Worm (Caenorhabditis elegans) whole organism, L1 larva: ENCODE results near the gene fahd-1.

Source experiments
- C04F5.9 ChIP-seq: sonication (generic microtip); optimal IDR thresholded peaks from 2 replicates; lab custom pipeline; 2016; ENCODE audit warnings: missing genetic modification characterization, missing compliant biosample characterization
- C34B4.2 ChIP-seq: sonication (generic microtip); optimal IDR thresholded peaks from 2 replicates; lab custom pipeline; 2017; ENCODE audit warnings: mild to moderate bottlenecking, missing genetic modification characterization, missing compliant biosample characterization
- F16B12.6 ChIP-seq: fragments of 150-350 bp; optimal IDR thresholded peaks from 2 replicates; lab custom pipeline; 2014; ENCODE audit warnings: missing biosample characterization, missing genetic modification characterization
- alr-1 ChIP-seq: fragments of 200-800 bp; sonication (Bioruptor generic); optimal IDR thresholded peaks from 2 replicates; lab custom pipeline; 2018; ENCODE audit warnings: borderline replicate concordance, mild to moderate bottlenecking, missing genetic modification characterization, missing compliant biosample characterization
- aly-2 ChIP-seq: fragments of 150-350 bp; optimal IDR thresholded peaks from 2 replicates; lab custom pipeline; 2014; ENCODE audit warnings: missing biosample characterization, missing genetic modification characterization
- ama-1 ChIP-seq: fragments of 150-350 bp; optimal IDR thresholded peaks from 2 replicates; lab custom pipeline; 2014
- blmp-1 ChIP-seq: fragments of 150-350 bp; optimal IDR thresholded peaks from 2 replicates; lab custom pipeline; 2014; ENCODE audit warnings: missing biosample characterization, missing genetic modification characterization
- ceh-63 ChIP-seq: fragments of 200-800 bp; sonication (Bioruptor generic); optimal IDR thresholded peaks from 2 replicates; lab custom pipeline; 2018; ENCODE audit warnings: mild to moderate bottlenecking, missing genetic modification characterization, missing compliant biosample characterization
- ceh-8 ChIP-seq: fragments of 200-800 bp; sonication (Bioruptor generic); optimal IDR thresholded peaks from 2 replicates; lab custom pipeline; 2018; ENCODE audit warnings: mild to moderate bottlenecking, missing genetic modification characterization, moderate library complexity, missing compliant biosample characterization
- ceh-88 ChIP-seq: fragments of 200-800 bp; sonication (Bioruptor generic); IDR thresholded peaks from 2 replicates; pipeline ENCODE4 v1.3.6; 2022; ENCODE audit warnings: missing genetic modification characterization, missing compliant biosample characterization
- ceh-90 ChIP-seq: sonication (generic microtip); optimal IDR thresholded peaks from 2 replicates; lab custom pipeline; 2016; ENCODE audit warnings: missing genetic modification characterization, missing compliant biosample characterization
- ces-1 ChIP-seq: fragments of 150-350 bp; optimal IDR thresholded peaks from 2 replicates; lab custom pipeline; 2014; ENCODE audit warnings: missing biosample characterization, missing genetic modification reagents, missing genetic modification characterization
- egl-13 ChIP-seq: sonication (generic microtip); optimal IDR thresholded peaks from 2 replicates; lab custom pipeline; 2016; ENCODE audit warnings: missing genotype, missing genetic modification reagents, missing genetic modification characterization, missing compliant biosample characterization
- elt-2 ChIP-seq: sonication (generic microtip); optimal IDR thresholded peaks from 2 replicates; lab custom pipeline; 2016; ENCODE audit warnings: missing genetic modification characterization, mild to moderate bottlenecking, inconsistent platforms, missing compliant biosample characterization, missing genetic modification reagents
- ets-5 ChIP-seq: fragments of 200-800 bp; sonication (Bioruptor generic); IDR thresholded peaks from 2 replicates; pipeline ENCODE4 v1.3.6; 2022; ENCODE audit warnings: missing genetic modification characterization, missing compliant biosample characterization
- fkh-4 ChIP-seq: sonication (generic microtip); optimal IDR thresholded peaks from 2 replicates; lab custom pipeline; 2016; ENCODE audit warnings: missing compliant biosample characterization, missing genetic modification characterization, borderline replicate concordance
- fos-1 ChIP-seq: fragments of 150-350 bp; optimal IDR thresholded peaks from 2 replicates; lab custom pipeline; 2014; ENCODE audit warnings: missing biosample characterization, missing genetic modification characterization
- grh-1 ChIP-seq: fragments of 200-800 bp; sonication (Bioruptor generic); IDR thresholded peaks from 2 replicates; pipeline ENCODE4 v1.3.6; 2022; ENCODE audit warnings: missing genetic modification reagents, missing genetic modification characterization, missing compliant biosample characterization
- hlh-4 ChIP-seq: sonication (generic microtip); optimal IDR thresholded peaks from 2 replicates; lab custom pipeline; 2016; ENCODE audit warnings: mild to moderate bottlenecking, missing genetic modification characterization, missing compliant biosample characterization
- hpl-2 ChIP-seq: fragments of 150-350 bp; optimal IDR thresholded peaks from 2 replicates; lab custom pipeline; 2014; ENCODE audit warnings: missing biosample characterization, missing genetic modification reagents, missing genetic modification characterization
- irx-1 ChIP-seq: sonication (generic microtip); optimal IDR thresholded peaks from 2 replicates; lab custom pipeline; 2016; ENCODE audit warnings: missing genetic modification characterization, missing compliant biosample characterization
- jun-1 ChIP-seq: fragments of 150-350 bp; optimal IDR thresholded peaks from 2 replicates; lab custom pipeline; 2014; ENCODE audit warnings: missing biosample characterization, missing genetic modification reagents, missing genetic modification characterization
- lin-13 ChIP-seq: fragments of 150-350 bp; optimal IDR thresholded peaks from 2 replicates; lab custom pipeline; 2014; ENCODE audit warnings: missing biosample characterization, missing genetic modification reagents, missing genetic modification characterization
- lin-14 ChIP-seq: fragments of 200-800 bp; sonication (Bioruptor generic); optimal IDR thresholded peaks from 2 replicates; lab custom pipeline; 2018; ENCODE audit warnings: mild to moderate bottlenecking, missing genetic modification characterization, moderate library complexity, missing compliant biosample characterization
- lin-15B ChIP-seq: fragments of 150-350 bp; sonication (generic microtip); optimal IDR thresholded peaks from 3 replicates; lab custom pipeline; 2014; ENCODE audit warnings: missing biosample characterization, missing genetic modification characterization
- lin-35 ChIP-seq, 2 experiments: fragments of 150-350 bp; optimal IDR thresholded peaks; 2 replicates each; lab custom pipeline; 2014; ENCODE audit warnings: missing biosample characterization in 2 of 2, missing genetic modification characterization in 2 of 2, missing genetic modification reagents in 2 of 2
- lin-39 ChIP-seq: fragments of 150-350 bp; optimal IDR thresholded peaks from 2 replicates; lab custom pipeline; 2014; ENCODE audit warnings: missing biosample characterization, missing genetic modification reagents, missing genetic modification characterization
- lsy-2 ChIP-seq, 2 experiments: fragments of 150-350 bp; optimal IDR thresholded peaks; 2 replicates each; lab custom pipeline; 2014; ENCODE audit warnings: missing biosample characterization in 2 of 2, missing genetic modification characterization in 2 of 2
- mep-1 ChIP-seq: fragments of 150-350 bp; optimal IDR thresholded peaks from 2 replicates; lab custom pipeline; 2014; ENCODE audit warnings: missing biosample characterization, missing genetic modification characterization
- nhr-12 ChIP-seq: sonication (generic microtip); optimal IDR thresholded peaks from 2 replicates; lab custom pipeline; 2017; ENCODE audit warnings: missing biosample characterization, missing genetic modification characterization
- nhr-19 ChIP-seq: fragments of 200-800 bp; sonication (Bioruptor generic); conservative IDR thresholded peaks from 2 replicates; pipeline ENCODE4 v1.3.6; 2022; ENCODE audit warnings: missing genetic modification characterization, missing compliant biosample characterization
- nhr-237 ChIP-seq: fragments of 150-350 bp; optimal IDR thresholded peaks from 2 replicates; lab custom pipeline; 2014; ENCODE audit warnings: missing biosample characterization, missing genetic modification characterization
- nhr-28 ChIP-seq: fragments of 150-350 bp; optimal IDR thresholded peaks from 2 replicates; lab custom pipeline; 2014; ENCODE audit warnings: missing biosample characterization, missing genetic modification characterization
- nhr-47 ChIP-seq: sonication (generic microtip); optimal IDR thresholded peaks from 2 replicates; lab custom pipeline; 2016; ENCODE audit warnings: mild to moderate bottlenecking, missing genetic modification characterization, moderate library complexity, missing compliant biosample characterization
- nhr-77 ChIP-seq: fragments of 150-350 bp; optimal IDR thresholded peaks from 2 replicates; lab custom pipeline; 2014; ENCODE audit warnings: missing biosample characterization, missing genetic modification characterization
- pqm-1 ChIP-seq: sonication (generic microtip); optimal IDR thresholded peaks from 3 replicates; lab custom pipeline; 2017; ENCODE audit warnings: missing biosample characterization, missing genetic modification characterization
- rnt-1 ChIP-seq: sonication (generic microtip); optimal IDR thresholded peaks from 2 replicates; lab custom pipeline; 2016; ENCODE audit warnings: mild to moderate bottlenecking, missing genetic modification characterization, moderate library complexity, missing compliant biosample characterization
- snu-23 ChIP-seq: sonication (generic microtip); optimal IDR thresholded peaks from 2 replicates; lab custom pipeline; 2016; ENCODE audit warnings: missing genetic modification characterization, missing compliant biosample characterization
- sox-4 ChIP-seq: sonication (generic microtip); optimal IDR thresholded peaks from 2 replicates; lab custom pipeline; 2016; ENCODE audit warnings: missing genetic modification characterization, missing compliant biosample characterization
- sup-37 ChIP-seq: fragments of 200-800 bp; sonication (Bioruptor generic); optimal IDR thresholded peaks from 2 replicates; lab custom pipeline; 2018; ENCODE audit warnings: mild to moderate bottlenecking, missing genetic modification characterization, missing compliant biosample characterization
- tbx-2 ChIP-seq: sonication (generic microtip); optimal IDR thresholded peaks from 2 replicates; lab custom pipeline; 2016; ENCODE audit warnings: missing genetic modification characterization, missing compliant biosample characterization
- unc-86 ChIP-seq: sonication (generic microtip); optimal IDR thresholded peaks from 2 replicates; lab custom pipeline; 2016; ENCODE audit warnings: missing genetic modification characterization, missing compliant biosample characterization
- unc-98 ChIP-seq: fragments of 200-800 bp; sonication (Bioruptor generic); IDR thresholded peaks from 2 replicates; pipeline ENCODE4 v1.3.6; 2022; ENCODE audit warnings: missing genetic modification characterization, missing compliant biosample characterization
- vab-15 ChIP-seq: sonication (generic microtip); optimal IDR thresholded peaks from 2 replicates; lab custom pipeline; 2017; ENCODE audit warnings: missing genotype, mild to moderate bottlenecking, missing genetic modification characterization, missing compliant biosample characterization
- xbp-1 ChIP-seq: sonication (generic microtip); optimal IDR thresholded peaks from 2 replicates; lab custom pipeline; 2016; ENCODE audit warnings: missing genetic modification characterization, missing compliant biosample characterization
- zag-1 ChIP-seq: fragments of 150-350 bp; optimal IDR thresholded peaks from 2 replicates; lab custom pipeline; 2014; ENCODE audit warnings: missing biosample characterization, missing genetic modification characterization
- zip-4 ChIP-seq: fragments of 200-800 bp; sonication (Bioruptor generic); optimal IDR thresholded peaks from 2 replicates; lab custom pipeline; 2018; ENCODE audit warnings: mild to moderate bottlenecking, missing genetic modification characterization, moderate library complexity, missing compliant biosample characterization

The fahd-1 gene

ce11 chrIII:7858407-7859029, 33.5 kb upstream of the fahd-1 start, which contains the start of the genes coq-5 and ufm-1 (continued):
- TF ChIP-seq lin-13: no peak
- TF ChIP-seq C04F5.9 (tag; lab: Kevin White, UChicago): peak; percentile 52
- no peak for TF ChIP-seq ceh-63 (GFP tag; lab: Kevin White, UChicago)
- no peak for TF ChIP-seq elt-2
- no peak for TF ChIP-seq nhr-237
- no peak for TF ChIP-seq jun-1 (tag; lab: Kevin White, UChicago)
- peak; percentile 7 for TF ChIP-seq xbp-1 (tag; lab: Kevin White, UChicago)
- TF ChIP-seq lin-39 (tag; lab: Kevin White, UChicago): no peak
- TF ChIP-seq hpl-2 (GFP tag; lab: Kevin White, UChicago): no peak
- no peak for TF ChIP-seq aly-2 (tag; lab: Kevin White, UChicago)
- peak; percentile 47 for TF ChIP-seq lin-14 (GFP tag; lab: Kevin White, UChicago)
- TF ChIP-seq mep-1 (tag; lab: Kevin White, UChicago): peak; percentile 23
- TF ChIP-seq pqm-1: no peak
- TF ChIP-seq nhr-28 (tag; lab: Kevin White, UChicago): no peak
- TF ChIP-seq hlh-4 (tag; lab: Kevin White, UChicago): no peak
- TF ChIP-seq nhr-12 (tag; lab: Kevin White, UChicago): no peak
- no peak for TF ChIP-seq grh-1 (GFP tag; lab: Robert Waterston, UW)
- no peak for TF ChIP-seq ceh-88 (GFP tag; lab: Robert Waterston, UW)
- TF ChIP-seq snu-23 (GFP tag; lab: Kevin White, UChicago): peak; percentile 26
- TF ChIP-seq unc-86 (tag; lab: Kevin White, UChicago): no peak
- no peak for TF ChIP-seq ama-1 (lab: Kevin White, UChicago)
- TF ChIP-seq nhr-77: no peak
- no peak for TF ChIP-seq nhr-19 (GFP tag; lab: Robert Waterston, UW)
- no peak for TF ChIP-seq ces-1 (GFP tag; lab: Kevin White, UChicago)
- no peak for TF ChIP-seq alr-1 (tag; lab: Kevin White, UChicago)
- TF ChIP-seq fkh-4 (tag; lab: Kevin White, UChicago): peak; percentile 53
- TF ChIP-seq F16B12.6 (tag; lab: Kevin White, UChicago): no peak
- no peak for TF ChIP-seq blmp-1
- no peak for TF ChIP-seq ets-5 (GFP tag; lab: Robert Waterston, UW)
- no peak for TF ChIP-seq zip-4 (GFP tag; lab: Kevin White, UChicago)
- TF ChIP-seq lin-35 (GFP tag; optimal IDR thresholded peaks at IDR 0.05; lab: Kevin White, UChicago): peak in 1 of 2 experiments; percentile 12
- TF ChIP-seq nhr-47 (tag; lab: Kevin White, UChicago): peak; percentile 52
- TF ChIP-seq sup-37 (GFP tag; lab: Kevin White, UChicago): no peak
- TF ChIP-seq lsy-2 (tag; optimal IDR thresholded peaks at IDR 0.05; lab: Kevin White, UChicago): peak; percentile 35 to 54
- TF ChIP-seq lin-15B: no peak
- TF ChIP-seq sox-4 (tag; lab: Kevin White, UChicago): no peak
- TF ChIP-seq unc-98 (GFP tag; lab: Robert Waterston, UW): no peak; the same call in 1 of the 2 replicates
- peak; percentile 8 for TF ChIP-seq egl-13 (tag; lab: Kevin White, UChicago)
- TF ChIP-seq ceh-90 (tag; lab: Kevin White, UChicago): peak; percentile 87
- TF ChIP-seq fos-1 (tag; lab: Kevin White, UChicago): no peak
- TF ChIP-seq ceh-8 (GFP tag; lab: Kevin White, UChicago): no peak
- TF ChIP-seq tbx-2 (tag; lab: Kevin White, UChicago): peak; percentile 41

ce11 chrIII:7859313-7859712, 32.7 kb upstream of the fahd-1 start, which contains the start of gene tomm-7:
Gene tomm-7 (plus strand): TSS chrIII:7859613.
- no peak for TF ChIP-seq zag-1 (tag; lab: Kevin White, UChicago)
- TF ChIP-seq vab-15: no peak
- TF ChIP-seq irx-1 (tag; lab: Kevin White, UChicago): no peak
- TF ChIP-seq nhr-19 (GFP tag; lab: Robert Waterston, UW): no peak
- TF ChIP-seq rnt-1: no peak
- no peak for TF ChIP-seq C34B4.2 (tag; lab: Kevin White, UChicago)
